Fruit fly (Drosophila melanogaster) whole organism, embryonic: ENCODE results near the gene CG13074.

Experiments used
- Aef1 ChIP-seq: fragments of 200-800 bp; sonication (Bioruptor generic); IDR thresholded peaks from 3 replicates; pipeline ENCODE4 v1.3.6; 2022; ENCODE audit warnings: missing biosample characterization, missing genetic modification characterization
- Antp ChIP-seq: fragments of 200-800 bp; sonication (Bioruptor generic); optimal IDR thresholded peaks from 3 replicates; lab custom pipeline; 2016; ENCODE audit warnings: missing biosample characterization, missing genetic modification characterization
- C15 ChIP-seq: fragments of 200-800 bp; sonication (Bioruptor generic); IDR thresholded peaks from 3 replicates; pipeline ENCODE4 v1.3.6; 2022; ENCODE audit warnings: missing biosample characterization, missing genetic modification characterization
- CG10147 ChIP-seq: fragments of 200-800 bp; sonication (Bioruptor generic); optimal IDR thresholded peaks from 2 replicates; lab custom pipeline; 2019; ENCODE audit warnings: missing biosample characterization, mild to moderate bottlenecking, missing genetic modification characterization, moderate library complexity
- CG1024 ChIP-seq: fragments of 200-800 bp; sonication (Bioruptor generic); IDR thresholded peaks from 2 replicates; pipeline ENCODE4 v1.3.6; 2022; ENCODE audit warnings: missing biosample characterization, missing genetic modification characterization
- CG10431 ChIP-seq: fragments of 200-800 bp; sonication (Bioruptor generic); optimal IDR thresholded peaks from 3 replicates; lab custom pipeline; 2018; ENCODE audit warnings: missing biosample characterization, mild to moderate bottlenecking, missing genetic modification characterization
- CG11504 ChIP-seq: fragments of 200-800 bp; sonication (Bioruptor generic); optimal IDR thresholded peaks from 3 replicates; lab custom pipeline; 2019; ENCODE audit warnings: missing biosample characterization, mild to moderate bottlenecking, missing genetic modification characterization, moderate library complexity
- CG12155 ChIP-seq: fragments of 200-800 bp; sonication (Bioruptor generic); optimal IDR thresholded peaks from 3 replicates; lab custom pipeline; 2016; ENCODE audit warnings: missing biosample characterization, missing genetic modification characterization
- CG14014 ChIP-seq: fragments of 200-800 bp; sonication (Bioruptor generic); IDR thresholded peaks from 2 replicates; pipeline ENCODE4 v1.3.6; 2022; ENCODE audit warnings: missing biosample characterization, missing genetic modification characterization
- CG15073 ChIP-seq: fragments of 200-800 bp; sonication (Bioruptor generic); optimal IDR thresholded peaks from 2 replicates; lab custom pipeline; 2016; ENCODE audit warnings: missing biosample characterization, missing genetic modification characterization
- CG17802 ChIP-seq: fragments of 200-800 bp; sonication (Bioruptor generic); optimal IDR thresholded peaks from 2 replicates; lab custom pipeline; 2018; ENCODE audit warnings: missing biosample characterization, mild to moderate bottlenecking, missing genetic modification characterization, moderate library complexity
- CG18619 ChIP-seq: fragments of 200-800 bp; sonication (Bioruptor generic); optimal IDR thresholded peaks from 3 replicates; lab custom pipeline; 2017; ENCODE audit warnings: missing biosample characterization, mild to moderate bottlenecking, missing genetic modification characterization
- CG2120 ChIP-seq: fragments of 200-800 bp; sonication (Bioruptor generic); optimal IDR thresholded peaks from 3 replicates; lab custom pipeline; 2016; ENCODE audit warnings: missing biosample characterization, missing genetic modification characterization
- CG32532 ChIP-seq: fragments of 200-800 bp; sonication (Bioruptor generic); IDR thresholded peaks from 2 replicates; pipeline ENCODE4 v1.3.6; 2022; ENCODE audit warnings: missing biosample characterization, missing genetic modification characterization
- CG3281 ChIP-seq: fragments of 200-800 bp; sonication (Bioruptor generic); optimal IDR thresholded peaks from 3 replicates; lab custom pipeline; 2017; ENCODE audit warnings: missing biosample characterization, mild to moderate bottlenecking, missing genetic modification characterization
- CG33557 ChIP-seq: fragments of 200-800 bp; sonication (Bioruptor generic); optimal IDR thresholded peaks from 2 replicates; lab custom pipeline; 2019; ENCODE audit warnings: missing biosample characterization, mild to moderate bottlenecking, missing genetic modification characterization, moderate library complexity
- CG34422 ChIP-seq: fragments of 200-800 bp; sonication (Bioruptor generic); IDR thresholded peaks from 3 replicates; pipeline ENCODE4 v1.3.6; 2022; ENCODE audit warnings: missing biosample characterization, missing genetic modification characterization
- CG3995 ChIP-seq: fragments of 200-800 bp; sonication (Bioruptor generic); optimal IDR thresholded peaks from 3 replicates; lab custom pipeline; 2016; ENCODE audit warnings: missing biosample characterization, missing genetic modification characterization
- CG4328 ChIP-seq: fragments of 200-800 bp; sonication (Bioruptor generic); optimal IDR thresholded peaks from 3 replicates; lab custom pipeline; 2017; ENCODE audit warnings: missing biosample characterization, missing genetic modification reagents, missing genetic modification characterization
- CG4404 ChIP-seq: fragments of 200-800 bp; sonication (Bioruptor generic); IDR thresholded peaks from 2 replicates; pipeline ENCODE4 v1.3.6; 2022; ENCODE audit warnings: missing biosample characterization, missing genetic modification characterization
- CG4854 ChIP-seq: fragments of 200-800 bp; sonication (Bioruptor generic); optimal IDR thresholded peaks from 2 replicates; lab custom pipeline; 2016; ENCODE audit warnings: missing biosample characterization, missing genetic modification characterization, inconsistent platforms
- CG7745 ChIP-seq: fragments of 200-800 bp; sonication (Bioruptor generic); optimal IDR thresholded peaks from 2 replicates; lab custom pipeline; 2018; ENCODE audit warnings: missing biosample characterization, mild to moderate bottlenecking, missing genetic modification characterization, moderate library complexity
- CG7786 ChIP-seq: fragments of 200-800 bp; sonication (Bioruptor generic); optimal IDR thresholded peaks from 2 replicates; lab custom pipeline; 2016; ENCODE audit warnings: missing biosample characterization, missing genetic modification characterization
- CoRest ChIP-seq: fragments of 200-800 bp; sonication (Bioruptor generic); optimal IDR thresholded peaks from 3 replicates; lab custom pipeline; 2018; ENCODE audit warnings: missing biosample characterization, mild to moderate bottlenecking, missing genetic modification characterization, moderate library complexity
- Dip3 ChIP-seq: fragments of 200-800 bp; sonication (Bioruptor generic); optimal IDR thresholded peaks from 3 replicates; lab custom pipeline; 2016; ENCODE audit warnings: missing biosample characterization, missing genetic modification characterization
- Gug ChIP-seq: fragments of 200-800 bp; sonication (Bioruptor generic); IDR thresholded peaks from 4 replicates; pipeline ENCODE4 v1.3.6; 2022; ENCODE audit warnings: missing biosample characterization, missing genetic modification characterization
- HLH54F ChIP-seq: fragments of 200-800 bp; sonication (Bioruptor generic); optimal IDR thresholded peaks from 3 replicates; lab custom pipeline; 2016; ENCODE audit warnings: missing biosample characterization, missing genetic modification characterization
- HLHmδ ChIP-seq: fragments of 200-800 bp; sonication (Bioruptor generic); optimal IDR thresholded peaks from 2 replicates; lab custom pipeline; 2018; ENCODE audit warnings: missing biosample characterization, mild to moderate bottlenecking, missing genetic modification characterization, moderate library complexity
- Hey ChIP-seq: fragments of 200-800 bp; sonication (Bioruptor generic); optimal IDR thresholded peaks from 3 replicates; lab custom pipeline; 2018; ENCODE audit warnings: missing biosample characterization, mild to moderate bottlenecking, missing genetic modification characterization
- HmgZ ChIP-seq: fragments of 200-800 bp; sonication (Bioruptor generic); optimal IDR thresholded peaks from 2 replicates; lab custom pipeline; 2018; ENCODE audit warnings: missing biosample characterization, mild to moderate bottlenecking, missing genetic modification characterization
- NK7.1 ChIP-seq: fragments of 200-800 bp; sonication (Bioruptor generic); optimal IDR thresholded peaks from 3 replicates; lab custom pipeline; 2016; ENCODE audit warnings: missing biosample characterization, missing genetic modification characterization
- NfI ChIP-seq: fragments of 200-800 bp; sonication (Bioruptor generic); optimal IDR thresholded peaks from 3 replicates; lab custom pipeline; 2018; ENCODE audit warnings: missing biosample characterization, mild to moderate bottlenecking, missing genetic modification characterization, moderate library complexity
- ap ChIP-seq: fragments of 200-800 bp; sonication (Bioruptor generic); IDR thresholded peaks from 2 replicates; pipeline ENCODE4 v1.3.6; 2022; ENCODE audit warnings: missing biosample characterization, missing genetic modification characterization
- az2 ChIP-seq: fragments of 200-800 bp; sonication (Bioruptor generic); optimal IDR thresholded peaks from 3 replicates; lab custom pipeline; 2016; ENCODE audit warnings: missing biosample characterization, missing genetic modification characterization
- bowl ChIP-seq: fragments of 200-800 bp; sonication (Bioruptor generic); IDR thresholded peaks from 2 replicates; pipeline ENCODE4 v1.3.6; 2022; ENCODE audit warnings: missing biosample characterization, missing genetic modification characterization
- btn ChIP-seq: fragments of 200-800 bp; sonication (Bioruptor generic); optimal IDR thresholded peaks from 2 replicates; lab custom pipeline; 2016; ENCODE audit warnings: missing biosample characterization, missing genetic modification characterization
- dmrt11E ChIP-seq: fragments of 200-800 bp; sonication (Bioruptor generic); optimal IDR thresholded peaks from 3 replicates; lab custom pipeline; 2018; ENCODE audit warnings: missing biosample characterization, mild to moderate bottlenecking, missing genetic modification characterization, moderate library complexity
- ewg ChIP-seq: fragments of 200-800 bp; sonication (Bioruptor generic); optimal IDR thresholded peaks from 3 replicates; lab custom pipeline; 2017; ENCODE audit warnings: mild to moderate bottlenecking, missing biosample characterization, missing genetic modification reagents, missing genetic modification characterization
- fd96Cb ChIP-seq: fragments of 200-800 bp; sonication (Bioruptor generic); optimal IDR thresholded peaks from 2 replicates; lab custom pipeline; 2018; ENCODE audit warnings: missing biosample characterization, mild to moderate bottlenecking, missing genetic modification characterization, moderate library complexity
- fru ChIP-seq: fragments of >200 bp; optimal IDR thresholded peaks from 2 replicates; lab custom pipeline; 2017
- nerfin-2 ChIP-seq: fragments of 200-800 bp; sonication (Bioruptor generic); IDR thresholded peaks from 2 replicates; pipeline ENCODE4 v1.3.6; 2022; ENCODE audit warnings: missing biosample characterization, missing genetic modification characterization; ENCODE audit not compliant: partially characterized antibody
- pb ChIP-seq: fragments of 200-800 bp; sonication (Bioruptor generic); optimal IDR thresholded peaks from 3 replicates; lab custom pipeline; 2016; ENCODE audit warnings: missing biosample characterization, missing genetic modification characterization
- peb ChIP-seq: fragments of 200-800 bp; sonication (Bioruptor generic); IDR thresholded peaks from 2 replicates; pipeline ENCODE4 v1.3.6; 2022; ENCODE audit warnings: missing biosample characterization, missing genetic modification characterization
- pum ChIP-seq: fragments of 200-800 bp; sonication (Bioruptor generic); optimal IDR thresholded peaks from 2 replicates; lab custom pipeline; 2016; ENCODE audit warnings: missing biosample characterization, missing genetic modification characterization
- run ChIP-seq: fragments of 200-800 bp; sonication (Bioruptor generic); optimal IDR thresholded peaks from 3 replicates; lab custom pipeline; 2018; ENCODE audit warnings: missing biosample characterization, mild to moderate bottlenecking, missing genetic modification characterization
- sens ChIP-seq: fragments of 200-800 bp; sonication (Bioruptor generic); peaks from one replicate; lab custom pipeline; 2016; ENCODE audit warnings: missing biosample characterization, missing genetic modification characterization
- shn ChIP-seq: fragments of 200-800 bp; sonication (Bioruptor generic); optimal IDR thresholded peaks from 3 replicates; lab custom pipeline; 2016; ENCODE audit warnings: missing biosample characterization, missing genetic modification characterization
- vvl ChIP-seq: fragments of 200-800 bp; sonication (Bioruptor generic); IDR thresholded peaks from 2 replicates; pipeline ENCODE4 v1.3.6; 2022; ENCODE audit warnings: missing biosample characterization, missing genetic modification characterization
- wor ChIP-seq: fragments of 200-800 bp; sonication (Bioruptor generic); IDR thresholded peaks from 2 replicates; pipeline ENCODE4 v1.3.6; 2022; ENCODE audit warnings: missing biosample characterization, missing genetic modification characterization
- z ChIP-seq: fragments of 200-800 bp; sonication (Bioruptor generic); IDR thresholded peaks from 3 replicates; pipeline ENCODE4 v1.3.6; 2022; ENCODE audit warnings: missing biosample characterization, missing genetic modification characterization

Gene CG13074

DNA sequence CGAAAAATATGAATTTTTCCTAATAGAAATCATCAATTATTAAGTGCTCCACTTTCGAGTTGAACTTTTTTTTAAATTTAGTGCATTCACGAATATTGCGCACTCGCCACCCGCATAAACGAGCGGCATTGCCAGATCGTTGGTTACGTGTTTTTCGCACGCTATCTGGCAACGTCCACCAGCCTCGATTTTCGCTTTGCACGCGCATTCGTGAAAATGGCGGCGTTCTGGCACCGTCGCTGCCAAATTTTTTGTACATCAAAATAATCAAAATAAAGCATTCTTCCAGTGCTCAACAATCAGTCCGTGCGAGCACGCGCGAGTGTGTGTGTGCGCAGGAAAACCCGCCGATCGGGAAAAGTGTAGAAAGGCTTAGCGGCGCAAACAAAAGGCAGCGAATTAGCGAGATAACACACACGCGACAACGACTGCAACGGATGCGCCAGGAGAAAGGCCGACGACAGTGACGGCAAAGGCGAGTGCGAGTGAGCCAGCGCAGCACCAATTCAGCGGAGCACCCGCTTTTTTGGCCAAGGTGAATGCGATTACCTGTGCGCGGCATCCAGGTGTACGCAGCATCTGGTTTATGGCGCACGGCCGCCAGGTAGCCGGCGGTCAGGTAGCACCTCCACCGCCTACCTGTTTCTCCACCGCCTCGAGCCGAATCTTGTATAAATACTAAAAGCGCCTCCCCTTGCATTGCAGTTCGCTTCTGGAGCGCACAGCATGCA lies 16.5 kb upstream of the CG13074 start (continued):
- peak; percentile 86 for TF ChIP-seq Dip3
- TF ChIP-seq CG2120 (GFP tag; lab: Kevin White, UChicago) = peak; percentile 93
- TF ChIP-seq CG4854 (GFP tag; lab: Kevin White, UChicago) = peak; percentile 55
- peak; percentile 84 for TF ChIP-seq shn (GFP tag; lab: Kevin White, UChicago)
- TF ChIP-seq Aef1 (GFP tag; lab: Robert Waterston, UW) = peak; percentile 70
- TF ChIP-seq peb (GFP tag; lab: Robert Waterston, UW) = peak; percentile 50; the same call in 1 of the 2 replicates
- TF ChIP-seq CG12155 (GFP tag; lab: Kevin White, UChicago) = peak; percentile 80
- TF ChIP-seq nerfin-2 = peak; percentile 35; the same call in 1 of the 2 replicates
- peak; percentile 81 for TF ChIP-seq CoRest
- peak; percentile 76; the same call in 3 of the 4 replicates for TF ChIP-seq Gug (GFP tag; lab: Robert Waterston, UW)
- peak; percentile 84 for TF ChIP-seq pum (GFP tag; lab: Kevin White, UChicago)
- peak; percentile 57 for TF ChIP-seq ap (GFP tag; lab: Robert Waterston, UW)
- peak; percentile 98 for TF ChIP-seq sens
- peak; percentile 89 for TF ChIP-seq CG4328
- peak; percentile 52 for TF ChIP-seq CG4404 (GFP tag; lab: Robert Waterston, UW)
- no peak for TF ChIP-seq CG7745 (tag; lab: Kevin White, UChicago)
- TF ChIP-seq fd96Cb (tag; lab: Kevin White, UChicago) = peak; percentile 69
- TF ChIP-seq wor (GFP tag; lab: Robert Waterston, UW) = peak; percentile 41
- peak; percentile 84 for TF ChIP-seq CG10147
- TF ChIP-seq CG11504 (tag; lab: Kevin White, UChicago) = no peak
- TF ChIP-seq CG10431 (GFP tag; lab: Kevin White, UChicago) = peak; percentile 48
- peak; percentile 82 for TF ChIP-seq CG18619 (GFP tag; lab: Kevin White, UChicago)
- peak; percentile 68; the same call in 1 of the 3 replicates for TF ChIP-seq C15 (GFP tag; lab: Robert Waterston, UW)
- TF ChIP-seq Antp (GFP tag; lab: Kevin White, UChicago) = peak; percentile 88
- TF ChIP-seq run (tag; lab: Kevin White, UChicago) = peak; percentile 51
- TF ChIP-seq HmgZ = peak; percentile 92
- TF ChIP-seq CG7786 (GFP tag; lab: Kevin White, UChicago) = peak; percentile 78
- no peak for TF ChIP-seq CG17802
- TF ChIP-seq CG1024 = 0 out of 2 replicates have a peak, but pooled peaks have one; percentile 21
- peak; percentile 88 for TF ChIP-seq CG32532 (GFP tag; lab: Robert Waterston, UW)
- TF ChIP-seq CG34422 (GFP tag; lab: Robert Waterston, UW) = peak; percentile 76
- TF ChIP-seq NfI (GFP tag; lab: Kevin White, UChicago) = peak; percentile 85
- no peak for TF ChIP-seq bowl (GFP tag; lab: Robert Waterston, UW)
- peak; percentile 91 for TF ChIP-seq HLH54F (GFP tag; lab: Kevin White, UChicago)
- no peak for TF ChIP-seq btn
- peak; percentile 46 for TF ChIP-seq HLHmδ (GFP tag; lab: Kevin White, UChicago)
- TF ChIP-seq CG14014 (GFP tag; lab: Robert Waterston, UW) = peak; percentile 80
- peak; percentile 82 for TF ChIP-seq pb
- peak; percentile 97 for TF ChIP-seq ewg (GFP tag; lab: Kevin White, UChicago)
- peak; percentile 32 for TF ChIP-seq CG15073 (GFP tag; lab: Kevin White, UChicago)
- peak; percentile 87 for TF ChIP-seq CG3281 (GFP tag; lab: Kevin White, UChicago)
- no peak for TF ChIP-seq CG3995 (GFP tag; lab: Kevin White, UChicago)
- peak; percentile 49 for TF ChIP-seq CG33557
- TF ChIP-seq vvl (GFP tag; lab: Robert Waterston, UW) = peak; percentile 90
- no peak for TF ChIP-seq fru
- TF ChIP-seq Hey (tag; lab: Kevin White, UChicago) = no peak
- peak; percentile 71 for TF ChIP-seq NK7.1 (GFP tag; lab: Kevin White, UChicago)
- peak; percentile 70 for TF ChIP-seq az2 (GFP tag; lab: Kevin White, UChicago)
- TF ChIP-seq z (GFP tag; lab: Robert Waterston, UW) = 0 out of 3 replicates have a peak, but pooled peaks have one; percentile 52
- peak; percentile 66 for TF ChIP-seq dmrt11E (tag; lab: Kevin White, UChicago)
